Fruit fly (Drosophila melanogaster): Measurements from ENCODE around the gene CG6118.

Gene CG6118

dm6 chr3R:15408131-15408731, 26.3 kb downstream of the CG6118 start, which contains the start of gene Atx2 (continued):
- TF ChIP-seq CG17802 (tag; optimal IDR thresholded peaks at IDR 0.05) = no peak
- TF ChIP-seq CG10462 (GFP tag; optimal IDR thresholded peaks at IDR 0.05) = no peak
- peak; percentile 94 for TF ChIP-seq Scr (GFP tag; IDR thresholded peaks at IDR 0.05; ENCODE audit: partially characterized antibody)
- peak; percentile 19 for TF ChIP-seq pum (GFP tag; optimal IDR thresholded peaks at IDR 0.05)
- TF ChIP-seq oc (tag; optimal IDR thresholded peaks at IDR 0.05) = no peak
- no peak for TF ChIP-seq CG10274 (GFP tag; optimal IDR thresholded peaks at IDR 0.05)
- no peak for TF ChIP-seq cas (GFP tag; IDR thresholded peaks at IDR 0.05)
- no peak for TF ChIP-seq ham (GFP tag; IDR thresholded peaks at IDR 0.05)
- TF ChIP-seq CG12391 (tag; optimal IDR thresholded peaks at IDR 0.05) = peak; percentile 34
- no peak; the same call in 1 of the 2 replicates for TF ChIP-seq ttk (GFP tag; IDR thresholded peaks at IDR 0.05)
- peak; percentile 93 for TF ChIP-seq hbn (GFP tag; IDR thresholded peaks at IDR 0.05; ENCODE audit: partially characterized antibody)
- TF ChIP-seq CG15269 (tag; optimal IDR thresholded peaks at IDR 0.05) = no peak
- peak in 1 of 3 experiments; percentile 38 for TF ChIP-seq Stat92E (GFP tag; optimal IDR thresholded peaks at IDR 0.05)
- peak; percentile 20 for TF ChIP-seq BtbVII (GFP tag; optimal IDR thresholded peaks at IDR 0.05)
- TF ChIP-seq sima (GFP tag; optimal IDR thresholded peaks at IDR 0.05) = no peak
- TF ChIP-seq CG11723 (GFP tag; optimal IDR thresholded peaks at IDR 0.05) = no peak
- peak in 1 of 2 experiments; percentile 26 for TF ChIP-seq chif (GFP tag; optimal IDR thresholded peaks at IDR 0.05)
- no peak for TF ChIP-seq CkIIα-i1 (GFP tag; IDR thresholded peaks at IDR 0.05)
- no peak for TF ChIP-seq CG18262 (tag; optimal IDR thresholded peaks at IDR 0.05)
- no peak for TF ChIP-seq jigr1 (GFP tag; IDR thresholded peaks at IDR 0.05)
- TF ChIP-seq CG2116 (GFP tag; optimal IDR thresholded peaks at IDR 0.05) = peak; percentile 97
- no peak for TF ChIP-seq Chrac-16 (GFP tag; optimal IDR thresholded peaks at IDR 0.05)
- no peak for TF ChIP-seq CG16779 (GFP tag; IDR thresholded peaks at IDR 0.05)
- TF ChIP-seq Neu2 (GFP tag; optimal IDR thresholded peaks at IDR 0.05; ENCODE audit: borderline replicate concordance) = no peak
- TF ChIP-seq CG13296 (GFP tag; optimal IDR thresholded peaks at IDR 0.05) = peak; percentile 59
- no peak for TF ChIP-seq Doc2 (GFP tag; IDR thresholded peaks at IDR 0.05)
- peak; percentile 15 for TF ChIP-seq Meics (GFP tag; optimal IDR thresholded peaks at IDR 0.05)
- peak; percentile 7 for TF ChIP-seq CG8944 (GFP tag; optimal IDR thresholded peaks at IDR 0.05)
- peak; percentile 58 for TF ChIP-seq CG3163 (GFP tag; optimal IDR thresholded peaks at IDR 0.05)
- peak in 1 of 2 experiments; percentile 51 for TF ChIP-seq Hr51 (GFP tag; optimal IDR thresholded peaks at IDR 0.05)
- peak; percentile 23 for TF ChIP-seq shn (GFP tag; optimal IDR thresholded peaks at IDR 0.05)
- no peak for TF ChIP-seq CG18764 (GFP tag; optimal IDR thresholded peaks at IDR 0.05)
- TF ChIP-seq NK7.1 (GFP tag; optimal IDR thresholded peaks at IDR 0.05) = peak; percentile 1
- no peak for TF ChIP-seq CG1024 (GFP tag; IDR thresholded peaks at IDR 0.05)
- TF ChIP-seq H15 (GFP tag; IDR thresholded peaks at IDR 0.05) = no peak
- TF ChIP-seq Bteb2 (GFP tag; optimal IDR thresholded peaks at IDR 0.05) = peak; percentile 24
- TF ChIP-seq CG4854 (GFP tag; optimal IDR thresholded peaks at IDR 0.05) = peak; percentile 24
- TF ChIP-seq Myb (GFP tag; optimal IDR thresholded peaks at IDR 0.05) = peak; percentile 40
- TF ChIP-seq CG7745 (tag; optimal IDR thresholded peaks at IDR 0.05) = no peak
- TF ChIP-seq mirr (GFP tag; optimal IDR thresholded peaks at IDR 0.05) = peak; percentile 22
- TF ChIP-seq CG8281 (tag; optimal IDR thresholded peaks at IDR 0.05) = no peak
- TF ChIP-seq CG10321 (GFP tag; IDR thresholded peaks at IDR 0.05) = no peak
- no peak for TF ChIP-seq CG9876 (GFP tag; optimal IDR thresholded peaks at IDR 0.05)
- TF ChIP-seq CG7556 (GFP tag; optimal IDR thresholded peaks at IDR 0.05) = no peak
- peak; percentile 25 for TF ChIP-seq tin (GFP tag; optimal IDR thresholded peaks at IDR 0.05)
- peak; percentile 14; the same call in 1 of the 2 replicates for TF ChIP-seq onecut (GFP tag; IDR thresholded peaks at IDR 0.05)
- no peak for TF ChIP-seq btn (GFP tag; optimal IDR thresholded peaks at IDR 0.05)
- TF ChIP-seq C15 (GFP tag; IDR thresholded peaks at IDR 0.05) = no peak
- TF ChIP-seq fd3F (GFP tag; optimal IDR thresholded peaks at IDR 0.05) = no peak
- no peak for TF ChIP-seq tgo (GFP tag; IDR thresholded peaks at IDR 0.05)
- TF ChIP-seq CG4360 (GFP tag; IDR thresholded peaks at IDR 0.05) = no peak

Data from whole organism, embryonic.